Fruit fly (Drosophila melanogaster): ENCODE measurements around the gene CG14088.
A peak's percentile ranks its signal among the peaks of the same experiment; 100 is the strongest.

- TF ChIP-seq Ets98B (GFP tag; IDR thresholded peaks at IDR 0.05) (peak; percentile 72), gl (tag; optimal IDR thresholded peaks at IDR 0.05) (peak; percentile 7), CG32121 (GFP tag; IDR thresholded peaks at IDR 0.05) (peak; percentile 68; the same call in 1 of the 2 replicates), CG17806 (tag; optimal IDR thresholded peaks at IDR 0.05) (peak; percentile 54), CG8159 (tag; optimal IDR thresholded peaks at IDR 0.05) (peak; percentile 69), EcR (GFP tag; optimal IDR thresholded peaks at IDR 0.05) (peak; percentile 24), CG4496 (GFP tag; IDR thresholded peaks at IDR 0.05) (peak; percentile 85), CG34367 (tag; optimal IDR thresholded peaks at IDR 0.05) (peak; percentile 40)
Observed at dm6 chr3L:19264141-19264487, 6.3 kb downstream of the CG14088 start, which contains the start of gene Max.
